Fruit fly (Drosophila melanogaster) whole organism, wandering third instar larva: ENCODE measurements around the gene pasha.

Source experiments
- Abd-B ChIP-seq: fragments of >200 bp; optimal IDR thresholded peaks from 2 replicates; lab custom pipeline; 2017; ENCODE audit warnings: missing biosample characterization, missing genetic modification characterization
- CG9705 ChIP-seq: fragments of 200-800 bp; sonication (Bioruptor generic); optimal IDR thresholded peaks from 2 replicates; lab custom pipeline; 2018; ENCODE audit warnings: missing biosample characterization, mild to moderate bottlenecking, missing genetic modification characterization
- CrebA ChIP-seq: fragments of 200-800 bp; sonication (Bioruptor generic); optimal IDR thresholded peaks from 2 replicates; lab custom pipeline; 2016; ENCODE audit warnings: missing biosample characterization, mild to moderate bottlenecking, missing genetic modification characterization, borderline replicate concordance
- Dfd ChIP-seq: fragments of >200 bp; optimal IDR thresholded peaks from 2 replicates; lab custom pipeline; 2017; ENCODE audit warnings: missing biosample characterization, missing genetic modification characterization
- Dif ChIP-seq: fragments of 200-275, 200-300 bp; sonication (Bioruptor generic); optimal IDR thresholded peaks from 2 replicates; lab custom pipeline; 2018; ENCODE audit warnings: missing biosample characterization, missing genetic modification characterization; ENCODE audit not compliant: partially characterized antibody
- GATAd ChIP-seq: sonication (Bioruptor generic); optimal IDR thresholded peaks from 2 replicates; lab custom pipeline; 2016; ENCODE audit warnings: missing biosample characterization, missing genetic modification characterization
- Hnf4 ChIP-seq: fragments of 200-800 bp; sonication (Bioruptor generic); optimal IDR thresholded peaks from 2 replicates; lab custom pipeline; 2016; ENCODE audit warnings: missing biosample characterization, mild to moderate bottlenecking, missing genetic modification characterization
- Hr78 ChIP-seq: fragments of >200 bp; optimal IDR thresholded peaks from 2 replicates; lab custom pipeline; 2017; ENCODE audit warnings: missing biosample characterization, missing genetic modification characterization
- Hr83 ChIP-seq: fragments of 200-300 bp; sonication (Bioruptor generic); optimal IDR thresholded peaks from 2 replicates; lab custom pipeline; 2016; ENCODE audit warnings: missing biosample characterization, mild to moderate bottlenecking, missing genetic modification characterization, moderate library complexity; ENCODE audit not compliant: poor library complexity, severe bottlenecking
- Jra ChIP-seq: sonication (Bioruptor generic); optimal IDR thresholded peaks from 2 replicates; lab custom pipeline; 2016; ENCODE audit warnings: missing biosample characterization, missing genetic modification characterization
- Mio ChIP-seq: sonication (Bioruptor generic); optimal IDR thresholded peaks from 2 replicates; lab custom pipeline; 2016; ENCODE audit warnings: missing biosample characterization, missing genetic modification characterization
- Myc ChIP-seq: fragments of >200 bp; optimal IDR thresholded peaks from 2 replicates; lab custom pipeline; 2017
- N ChIP-seq: fragments of >200 bp; optimal IDR thresholded peaks from 2 replicates; lab custom pipeline; 2018; ENCODE audit warnings: missing biosample characterization, missing external identifiers, missing genetic modification characterization
- OdsH ChIP-seq: fragments of 200-800 bp; sonication (Bioruptor generic); optimal IDR thresholded peaks from 2 replicates; lab custom pipeline; 2016; ENCODE audit warnings: missing biosample characterization, mild to moderate bottlenecking, missing genetic modification characterization
- Rel ChIP-seq, 2 experiments: fragments of 200-800 bp; sonication (Bioruptor generic) in 1 of 2; optimal IDR thresholded peaks; 2 replicates in 1 of 2; 3 replicates in 1 of 2; lab custom pipeline; 2016 to 2019; ENCODE audit warnings: mild to moderate bottlenecking in 2 of 2, missing biosample characterization in 2 of 2, missing genetic modification characterization in 2 of 2, moderate library complexity in 1 of 2
- Sp1 ChIP-seq: fragments of 200-800 bp; sonication (Bioruptor generic); optimal IDR thresholded peaks from 3 replicates; lab custom pipeline; 2019; ENCODE audit warnings: missing biosample characterization, mild to moderate bottlenecking, missing genetic modification characterization, moderate library complexity
- br ChIP-seq: fragments of 200-800 bp; sonication (Bioruptor generic); optimal IDR thresholded peaks from 2 replicates; lab custom pipeline; 2016; ENCODE audit warnings: missing biosample characterization, missing genetic modification characterization
- brk ChIP-seq: fragments of 200-800 bp; sonication (Bioruptor generic); optimal IDR thresholded peaks from 2 replicates; lab custom pipeline; 2016; ENCODE audit warnings: missing biosample characterization, mild to moderate bottlenecking, missing genetic modification characterization
- dl ChIP-seq, 2 experiments: fragments of 175-275, 200-275 bp in 1 of 2; fragments of 200-275 bp in 1 of 2; sonication (Bioruptor generic); optimal IDR thresholded peaks; lab custom pipeline; 2018; ENCODE audit warnings: mild to moderate bottlenecking in 2 of 2, missing biosample characterization in 2 of 2, missing genetic modification characterization in 2 of 2, moderate library complexity in 2 of 2; ENCODE audit not compliant: partially characterized antibody in 2 of 2, insufficient read depth in 1 of 2
- dmrt93B ChIP-seq: fragments of 200-800 bp; sonication (Bioruptor generic); optimal IDR thresholded peaks from 2 replicates; lab custom pipeline; 2018; ENCODE audit warnings: missing biosample characterization, mild to moderate bottlenecking, missing genetic modification characterization
- ey ChIP-seq: fragments of 200-800 bp; sonication (Bioruptor generic); optimal IDR thresholded peaks from 2 replicates; lab custom pipeline; 2016; ENCODE audit warnings: missing biosample characterization, missing genetic modification characterization
- foxo ChIP-seq, 2 experiments: fragments of 200-800 bp; sonication (Bioruptor generic); optimal IDR thresholded peaks; 2 replicates in 1 of 2; 3 replicates in 1 of 2; lab custom pipeline; 2016 to 2017; ENCODE audit warnings: missing biosample characterization in 2 of 2, missing genetic modification characterization in 2 of 2
- fru ChIP-seq: fragments of 200-800 bp; sonication (Bioruptor generic); optimal IDR thresholded peaks from 3 replicates; lab custom pipeline; 2016; ENCODE audit warnings: missing biosample characterization, mild to moderate bottlenecking, missing genetic modification characterization
- h ChIP-seq: fragments of 200-800 bp; sonication (Bioruptor generic); optimal IDR thresholded peaks from 3 replicates; lab custom pipeline; 2016; ENCODE audit warnings: missing biosample characterization, mild to moderate bottlenecking, missing genetic modification characterization
- jim ChIP-seq: fragments of 175-275, 200-325 bp; sonication (Bioruptor generic); optimal IDR thresholded peaks from 2 replicates; lab custom pipeline; 2016; ENCODE audit warnings: missing biosample characterization, mild to moderate bottlenecking, missing genetic modification characterization
- lola ChIP-seq: fragments of >200 bp; optimal IDR thresholded peaks from 2 replicates; lab custom pipeline; 2017; ENCODE audit warnings: missing biosample characterization, missing genetic modification characterization
- pan ChIP-seq: fragments of >200 bp; optimal IDR thresholded peaks from 2 replicates; lab custom pipeline; 2017
- psq ChIP-seq: fragments of 200-800 bp; sonication (Bioruptor generic); optimal IDR thresholded peaks from 3 replicates; lab custom pipeline; 2017; ENCODE audit warnings: missing biosample characterization, mild to moderate bottlenecking, missing genetic modification characterization, moderate library complexity
- rgr ChIP-seq: fragments of 200-800 bp; sonication (Bioruptor generic); optimal IDR thresholded peaks from 3 replicates; lab custom pipeline; 2016; ENCODE audit warnings: missing biosample characterization, mild to moderate bottlenecking, missing genetic modification characterization
- sage ChIP-seq: fragments of 200-800 bp; sonication (Bioruptor generic); optimal IDR thresholded peaks from 2 replicates; lab custom pipeline; 2016; ENCODE audit warnings: missing biosample characterization, mild to moderate bottlenecking, missing genetic modification characterization
- sv ChIP-seq: fragments of 200-800 bp; sonication (Bioruptor generic); optimal IDR thresholded peaks from 3 replicates; lab custom pipeline; 2016; ENCODE audit warnings: missing biosample characterization, missing genetic modification characterization
- tai ChIP-seq: sonication (Bioruptor generic); optimal IDR thresholded peaks from 2 replicates; lab custom pipeline; 2016; ENCODE audit warnings: missing biosample characterization, missing genetic modification characterization
- usp ChIP-seq: fragments of >200 bp; optimal IDR thresholded peaks from 2 replicates; lab custom pipeline; 2017; ENCODE audit warnings: missing biosample characterization, missing genetic modification characterization
- woc ChIP-seq: sonication (Bioruptor generic); optimal IDR thresholded peaks from 2 replicates; lab custom pipeline; 2016; ENCODE audit warnings: missing biosample characterization, mild to moderate bottlenecking, missing genetic modification characterization

The pasha gene

DNA sequence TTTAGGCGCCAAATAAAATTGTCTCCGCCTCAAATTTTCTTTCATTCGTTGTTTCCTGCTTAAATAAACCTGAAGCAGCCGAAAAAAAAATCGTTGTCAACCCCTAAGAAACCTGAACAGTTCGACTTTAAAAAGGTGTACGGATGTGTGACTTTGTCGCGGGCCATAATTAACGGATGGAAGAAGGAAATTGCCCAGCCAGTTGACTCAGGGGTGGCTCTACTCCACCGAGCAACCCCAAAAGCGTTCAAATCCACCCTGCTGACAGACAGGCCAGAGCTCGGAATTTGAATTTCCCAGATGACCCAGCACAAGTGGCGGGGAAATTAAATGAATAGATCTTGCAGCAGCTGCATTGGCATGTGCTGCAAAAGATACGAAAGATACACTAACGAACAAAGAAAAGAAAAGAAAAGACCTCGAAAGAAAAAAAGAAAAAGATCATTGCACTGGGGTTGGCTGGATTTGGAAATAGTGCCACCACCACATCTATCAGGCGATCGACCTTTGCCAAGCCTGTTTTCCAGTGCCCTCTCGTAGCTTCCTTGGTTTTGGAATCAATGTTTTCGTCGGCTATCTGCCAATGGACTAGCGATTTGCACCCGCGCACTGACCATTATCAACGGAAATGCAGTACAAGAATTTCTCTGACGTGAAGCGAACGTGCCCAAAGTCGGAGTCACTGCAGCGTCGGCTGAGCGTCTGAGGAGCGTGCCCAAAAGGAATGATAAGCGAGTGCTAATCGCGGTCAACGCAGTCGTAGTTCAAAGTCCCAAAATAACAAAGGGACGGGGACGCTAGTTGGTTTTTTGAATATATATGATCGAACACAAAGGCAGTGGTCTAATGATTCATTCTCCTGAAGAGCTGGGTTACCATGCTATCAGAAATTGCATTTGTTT is 11.3 kb upstream of the pasha start:
- TF ChIP-seq br: no peak
- TF ChIP-seq Rel (GFP tag; optimal IDR thresholded peaks at IDR 0.05; lab: Kevin White, UChicago): no peak
- TF ChIP-seq Rel (tag; optimal IDR thresholded peaks at IDR 0.05; lab: Kevin White, UChicago): peak; percentile 1
- TF ChIP-seq Jra (GFP tag; lab: Kevin White, UChicago): no peak
- TF ChIP-seq tai (GFP tag; lab: Kevin White, UChicago): no peak
- no peak for TF ChIP-seq rgr (GFP tag; lab: Kevin White, UChicago)
- no peak for TF ChIP-seq usp (GFP tag; lab: Kevin White, UChicago)
- no peak for TF ChIP-seq ey (GFP tag; lab: Kevin White, UChicago)
- TF ChIP-seq h (GFP tag; lab: Kevin White, UChicago): peak; percentile 73
- no peak for TF ChIP-seq CrebA (GFP tag; lab: Kevin White, UChicago)
- no peak for TF ChIP-seq sv (GFP tag; lab: Kevin White, UChicago)
- TF ChIP-seq brk (GFP tag; lab: Kevin White, UChicago): no peak
- TF ChIP-seq N (GFP tag; lab: Kevin White, UChicago): no peak
- TF ChIP-seq Abd-B (GFP tag; lab: Kevin White, UChicago): no peak
- peak; percentile 52 for TF ChIP-seq Hnf4 (GFP tag; lab: Kevin White, UChicago)
- no peak for TF ChIP-seq psq (GFP tag; lab: Kevin White, UChicago)

dm6 chr3R:31607287-31607849 is 10.4 kb upstream of the pasha start:
- TF ChIP-seq h (GFP tag; lab: Kevin White, UChicago) (no peak), tai (GFP tag; lab: Kevin White, UChicago) (no peak), rgr (GFP tag; lab: Kevin White, UChicago) (no peak), psq (GFP tag; lab: Kevin White, UChicago) (no peak)

dm6 chr3R:31608030-31608429 is 9.7 kb upstream of the pasha start:
- TF ChIP-seq sage (GFP tag; lab: Kevin White, UChicago) (no peak), psq (GFP tag; lab: Kevin White, UChicago) (no peak), br (no peak), Sp1 (no peak), N (GFP tag; lab: Kevin White, UChicago) (no peak), lola (GFP tag; lab: Kevin White, UChicago) (no peak), Jra (GFP tag; lab: Kevin White, UChicago) (no peak), usp (GFP tag; lab: Kevin White, UChicago) (no peak), dl (GFP tag; optimal IDR thresholded peaks at IDR 0.05; lab: Kevin White, UChicago; ENCODE audit: insufficient read depth in 1 of 2, partially characterized antibody in 2 of 2) (no peak), tai (GFP tag; lab: Kevin White, UChicago) (no peak), Mio (no peak), fru (GFP tag; lab: Kevin White, UChicago) (no peak), Hr83 (GFP tag; lab: Kevin White, UChicago) (no peak), ey (GFP tag; lab: Kevin White, UChicago) (no peak), pan (lab: Kevin White, UChicago) (no peak), Hr78 (GFP tag; lab: Kevin White, UChicago) (no peak), brk (GFP tag; lab: Kevin White, UChicago) (no peak), Rel (GFP tag; optimal IDR thresholded peaks at IDR 0.05; lab: Kevin White, UChicago) (no peak), Rel (tag; optimal IDR thresholded peaks at IDR 0.05; lab: Kevin White, UChicago) (no peak), foxo (GFP tag; optimal IDR thresholded peaks at IDR 0.05; lab: Kevin White, UChicago) (no peak)

DNA sequence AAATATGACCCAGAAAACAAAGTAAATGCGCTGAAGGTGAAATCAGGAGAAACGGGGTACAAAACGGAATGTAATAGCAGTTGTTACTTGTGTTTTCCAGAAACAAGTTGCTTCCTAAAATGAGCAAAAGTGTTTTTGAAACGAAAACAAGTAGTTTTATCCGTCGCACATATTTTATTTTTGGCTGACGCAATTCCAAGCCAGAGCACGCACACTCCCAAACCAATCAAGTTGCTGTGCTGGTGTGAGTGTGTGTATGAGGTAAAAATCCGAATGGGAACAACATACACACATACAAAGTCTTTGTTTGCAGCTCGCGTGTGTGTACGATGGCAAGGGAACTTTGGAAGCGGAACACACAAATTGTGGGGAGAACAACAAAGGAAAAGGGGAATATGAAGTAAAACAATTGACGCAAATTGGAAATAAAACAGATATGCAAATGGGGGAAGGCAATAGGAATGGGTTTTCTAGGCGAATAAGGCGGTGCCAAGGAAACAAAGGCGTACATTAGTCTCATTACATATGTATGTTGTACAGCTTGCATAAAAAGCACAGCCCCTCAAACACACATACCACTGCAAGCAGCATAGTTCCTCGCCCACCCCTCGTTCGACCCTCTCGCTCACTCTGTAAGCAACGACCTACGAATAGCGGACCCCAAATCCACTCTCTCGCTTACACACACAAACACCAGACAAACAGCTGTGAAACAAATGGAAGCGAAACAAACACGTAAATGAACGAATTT is 9.2 kb upstream of the pasha start:
- TF ChIP-seq usp (GFP tag; lab: Kevin White, UChicago): no peak
- TF ChIP-seq Mio: no peak
- TF ChIP-seq jim: no peak
- TF ChIP-seq foxo (GFP tag; optimal IDR thresholded peaks at IDR 0.05; lab: Kevin White, UChicago): peak in 1 of 2 experiments; percentile 2
- peak; percentile 61 for TF ChIP-seq psq (GFP tag; lab: Kevin White, UChicago)
- peak; percentile 29 for TF ChIP-seq Hnf4 (GFP tag; lab: Kevin White, UChicago)
- peak; percentile 31 for TF ChIP-seq OdsH (GFP tag; lab: Kevin White, UChicago)
- TF ChIP-seq woc: no peak
- peak; percentile 4 for TF ChIP-seq h (GFP tag; lab: Kevin White, UChicago)
- TF ChIP-seq brk (GFP tag; lab: Kevin White, UChicago): peak; percentile 49
- TF ChIP-seq GATAd (GFP tag; lab: Kevin White, UChicago): no peak
- peak; percentile 93 for TF ChIP-seq N (GFP tag; lab: Kevin White, UChicago)
- TF ChIP-seq Myc (lab: Kevin White, UChicago): no peak
- TF ChIP-seq Dfd (GFP tag; lab: Kevin White, UChicago): no peak
- TF ChIP-seq fru (GFP tag; lab: Kevin White, UChicago): peak; percentile 33
- no peak for TF ChIP-seq CG9705
- TF ChIP-seq Rel (GFP tag; optimal IDR thresholded peaks at IDR 0.05; lab: Kevin White, UChicago): no peak
- TF ChIP-seq Rel (tag; optimal IDR thresholded peaks at IDR 0.05; lab: Kevin White, UChicago): peak; percentile 85
- peak in 1 of 2 experiments; percentile 21 for TF ChIP-seq dl (GFP tag; optimal IDR thresholded peaks at IDR 0.05; lab: Kevin White, UChicago; ENCODE audit: insufficient read depth in 1 of 2, partially characterized antibody in 2 of 2)
- TF ChIP-seq Dif: peak; percentile 21
- TF ChIP-seq br: peak; percentile 17
- TF ChIP-seq Hr83 (GFP tag; lab: Kevin White, UChicago): peak; percentile 12
- TF ChIP-seq dmrt93B (GFP tag; lab: Kevin White, UChicago): no peak
